Worm (Caenorhabditis elegans) whole organism, L2 larva: ENCODE data around the gene T11F9.22.

Experiments used
- R02D3.7 ChIP-seq: fragments of 150-350 bp; optimal IDR thresholded peaks from 2 replicates; lab custom pipeline; 2014; ENCODE audit warnings: missing biosample characterization, missing genetic modification characterization
- ama-1 ChIP-seq: fragments of 150-350 bp; optimal IDR thresholded peaks from 2 replicates; lab custom pipeline; 2018; ENCODE audit warnings: inconsistent platforms
- ceh-82 ChIP-seq: fragments of 150-350 bp; optimal IDR thresholded peaks from 2 replicates; lab custom pipeline; 2014; ENCODE audit warnings: missing biosample characterization, missing genetic modification characterization
- fos-1 ChIP-seq: fragments of 150-350 bp; optimal IDR thresholded peaks from 2 replicates; lab custom pipeline; 2014; ENCODE audit warnings: missing biosample characterization, missing genetic modification characterization
- mab-5 ChIP-seq: fragments of 150-350 bp; optimal IDR thresholded peaks from 2 replicates; lab custom pipeline; 2014; ENCODE audit warnings: missing biosample characterization, missing genetic modification characterization
- nhr-21 ChIP-seq: fragments of 150-350 bp; optimal IDR thresholded peaks from 2 replicates; lab custom pipeline; 2014; ENCODE audit warnings: missing biosample characterization, missing genetic modification characterization
- nhr-6 ChIP-seq: fragments of 150-350 bp; optimal IDR thresholded peaks from 2 replicates; lab custom pipeline; 2014; ENCODE audit warnings: missing biosample characterization, missing genetic modification characterization
- sma-3 ChIP-seq: sonication (generic microtip); optimal IDR thresholded peaks from 2 replicates; lab custom pipeline; 2016; ENCODE audit warnings: missing genetic modification reagents, missing genetic modification characterization, missing compliant biosample characterization
- unc-62 ChIP-seq: fragments of 150-350 bp; optimal IDR thresholded peaks from 2 replicates; lab custom pipeline; 2014; ENCODE audit warnings: missing biosample characterization, missing genetic modification reagents, missing genetic modification characterization

DNA sequence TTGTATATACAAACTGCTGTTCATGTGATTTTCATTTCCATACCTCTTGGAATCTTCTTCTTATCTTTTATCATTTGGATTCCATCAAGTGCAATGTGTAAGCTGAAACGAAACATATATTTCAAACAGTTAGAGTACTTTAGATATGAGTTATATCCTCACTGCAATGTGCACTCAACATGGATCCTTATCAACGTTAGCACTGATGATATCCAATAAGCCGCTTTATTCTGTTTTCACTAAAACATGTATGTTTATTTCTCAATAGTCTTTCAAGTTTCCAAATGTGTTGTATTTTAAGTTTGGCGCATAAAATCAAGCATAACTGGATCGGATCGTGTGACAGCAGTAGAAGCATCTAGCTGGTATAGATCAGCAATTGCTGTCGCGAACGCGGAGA lies 7.2 kb downstream of the T11F9.22 start, which contains the start of gene T11F9.10:
- TF ChIP-seq R02D3.7 (no peak), unc-62 (GFP tag; lab: Kevin White, UChicago) (no peak), mab-5 (tag; lab: Kevin White, UChicago) (no peak), ama-1 (lab: Kevin White, UChicago) (no peak), sma-3 (GFP tag; lab: Kevin White, UChicago) (no peak), nhr-6 (tag; lab: Kevin White, UChicago) (no peak), nhr-21 (tag; lab: Kevin White, UChicago) (no peak), ceh-82 (tag; lab: Kevin White, UChicago) (no peak), fos-1 (tag; lab: Kevin White, UChicago) (no peak)
